Fruit fly (Drosophila melanogaster) whole organism, embryonic: ENCODE measurements around the gene tws.

Experiments
- Adf1 ChIP-seq: fragments of 200-800 bp; sonication (Bioruptor generic); IDR thresholded peaks from 2 replicates; pipeline ENCODE4 v1.3.6; 2022; ENCODE audit warnings: missing biosample characterization, missing genetic modification characterization
- Awh ChIP-seq: fragments of 200-800 bp; sonication (Bioruptor generic); IDR thresholded peaks from 2 replicates; pipeline ENCODE4, ENCODE4 v1.3.6; 2022; ENCODE audit warnings: missing biosample characterization, missing genetic modification characterization
- CG10366 ChIP-seq: fragments of 200-800 bp; sonication (Bioruptor generic); IDR thresholded peaks from 2 replicates; pipeline ENCODE4 v1.3.6; 2022; ENCODE audit warnings: missing biosample characterization, missing genetic modification characterization
- CG10462 ChIP-seq: fragments of 200-800 bp; sonication (Bioruptor generic); optimal IDR thresholded peaks from 2 replicates; lab custom pipeline; 2016; ENCODE audit warnings: missing biosample characterization, missing genetic modification characterization
- CG10654 ChIP-seq: fragments of 200-800 bp; sonication (Bioruptor generic); optimal IDR thresholded peaks from 2 replicates; lab custom pipeline; 2016; ENCODE audit warnings: missing biosample characterization, missing genetic modification characterization
- CG11695 ChIP-seq: fragments of 200-800 bp; sonication (Bioruptor generic); IDR thresholded peaks from 3 replicates; pipeline ENCODE4 v1.3.6; 2022; ENCODE audit warnings: missing biosample characterization, missing genetic modification characterization
- CG14710 ChIP-seq: fragments of 200-800 bp; sonication (Bioruptor generic); optimal IDR thresholded peaks from 3 replicates; lab custom pipeline; 2019; ENCODE audit warnings: missing biosample characterization, mild to moderate bottlenecking, missing genetic modification characterization, moderate library complexity
- CG17328 ChIP-seq: fragments of 200-800 bp; sonication (Bioruptor generic); IDR thresholded peaks from 2 replicates; pipeline ENCODE4 v1.3.6; 2022; ENCODE audit warnings: missing biosample characterization, missing genetic modification characterization
- CG1792 ChIP-seq: fragments of 200-800 bp; sonication (Bioruptor generic); optimal IDR thresholded peaks from 2 replicates; lab custom pipeline; 2016; ENCODE audit warnings: missing biosample characterization, missing genetic modification characterization
- CG18476 ChIP-seq: fragments of 200-800 bp; sonication (Bioruptor generic); optimal IDR thresholded peaks from 2 replicates; lab custom pipeline; 2016; ENCODE audit warnings: missing biosample characterization, mild to moderate bottlenecking, missing genetic modification characterization
- CG2678 ChIP-seq: fragments of 200-800 bp; sonication (Bioruptor generic); optimal IDR thresholded peaks from 3 replicates; lab custom pipeline; 2019; ENCODE audit warnings: missing biosample characterization, mild to moderate bottlenecking, missing genetic modification characterization, moderate library complexity
- CG31441 ChIP-seq: fragments of 200-800 bp; sonication (Bioruptor generic); IDR thresholded peaks from 2 replicates; pipeline ENCODE4 v1.3.6; 2022; ENCODE audit warnings: missing biosample characterization, missing genetic modification characterization
- CG42726 ChIP-seq: fragments of 200-800 bp; sonication (Bioruptor generic); IDR thresholded peaks from 2 replicates; pipeline ENCODE4 v1.3.6; 2022; ENCODE audit warnings: missing biosample characterization, missing genetic modification characterization; ENCODE audit not compliant: partially characterized antibody
- CG4282 ChIP-seq: fragments of 200-800 bp; sonication (Bioruptor generic); optimal IDR thresholded peaks from 2 replicates; lab custom pipeline; 2016; ENCODE audit warnings: missing biosample characterization, missing genetic modification characterization
- CG4730 ChIP-seq: fragments of 200-800 bp; sonication (Bioruptor generic); IDR thresholded peaks from 2 replicates; pipeline ENCODE4 v1.3.6; 2022; ENCODE audit warnings: missing biosample characterization, missing genetic modification characterization
- CG7357 ChIP-seq: fragments of 200-800 bp; sonication (Bioruptor generic); IDR thresholded peaks from 3 replicates; pipeline ENCODE4 v1.3.6; 2022; ENCODE audit warnings: missing biosample characterization, missing genetic modification characterization
- CG7839 ChIP-seq: fragments of 200-800 bp; sonication (Bioruptor generic); optimal IDR thresholded peaks from 3 replicates; lab custom pipeline; 2018; ENCODE audit warnings: missing biosample characterization, mild to moderate bottlenecking, missing genetic modification characterization, moderate library complexity
- CG8290 ChIP-seq, 3 experiments: fragments of 200-800 bp; sonication (Bioruptor generic); optimal IDR thresholded peaks; 2 replicates each; lab custom pipeline; 2016 to 2019; ENCODE audit warnings: missing biosample characterization in 3 of 3, missing genetic modification characterization in 3 of 3, mild to moderate bottlenecking in 2 of 3, moderate library complexity in 1 of 3
- CG9797 ChIP-seq: fragments of 200-800 bp; sonication (Bioruptor generic); optimal IDR thresholded peaks from 3 replicates; lab custom pipeline; 2018; ENCODE audit warnings: missing biosample characterization, mild to moderate bottlenecking, missing genetic modification characterization
- Dek ChIP-seq: fragments of 200-800 bp; sonication (Bioruptor generic); optimal IDR thresholded peaks from 3 replicates; lab custom pipeline; 2019; ENCODE audit warnings: missing biosample characterization, mild to moderate bottlenecking, missing genetic modification characterization, moderate library complexity
- Dfd ChIP-seq, 2 experiments: fragments of >200 bp; optimal IDR thresholded peaks; 2 replicates each; lab custom pipeline; 2017; ENCODE audit warnings: missing biosample characterization in 2 of 2, missing genetic modification characterization in 2 of 2
- Dref ChIP-seq: fragments of 200-800 bp; sonication (Bioruptor generic); IDR thresholded peaks from 2 replicates; pipeline ENCODE4 v1.3.6; 2022; ENCODE audit warnings: missing biosample characterization, missing genetic modification characterization
- Drgx ChIP-seq: fragments of 200-800 bp; sonication (Bioruptor generic); IDR thresholded peaks from 2 replicates; pipeline ENCODE4 v1.3.6; 2022; ENCODE audit warnings: missing biosample characterization, missing genetic modification characterization
- Gsc ChIP-seq: fragments of 200-800 bp; sonication (Bioruptor generic); IDR thresholded peaks from 2 replicates; pipeline ENCODE4 v1.3.6; 2022; ENCODE audit warnings: missing biosample characterization, missing genetic modification characterization
- H2.0 ChIP-seq: fragments of 200-800 bp; sonication (Bioruptor generic); IDR thresholded peaks from 2 replicates; pipeline ENCODE4 v1.3.6; 2022; ENCODE audit warnings: missing biosample characterization, missing genetic modification characterization
- MTF-1 ChIP-seq: fragments of 200-800 bp; sonication (Bioruptor generic); optimal IDR thresholded peaks from 2 replicates; lab custom pipeline; 2018; ENCODE audit warnings: missing biosample characterization, mild to moderate bottlenecking, missing genetic modification characterization, borderline replicate concordance
- Mad ChIP-seq: fragments of 200-800 bp; sonication (Bioruptor generic); optimal IDR thresholded peaks from 2 replicates; lab custom pipeline; 2016; ENCODE audit warnings: missing biosample characterization, missing genetic modification characterization
- NFAT ChIP-seq: fragments of 200-800 bp; sonication (Bioruptor generic); IDR thresholded peaks from 2 replicates; pipeline ENCODE4 v1.3.6; 2022; ENCODE audit warnings: missing biosample characterization, missing genetic modification characterization
- aop ChIP-seq: fragments of 200-800 bp; sonication (Bioruptor generic); IDR thresholded peaks from 2 replicates; pipeline ENCODE4 v1.3.6; 2022; ENCODE audit warnings: missing biosample characterization, missing genetic modification characterization
- ap ChIP-seq: fragments of 200-800 bp; sonication (Bioruptor generic); IDR thresholded peaks from 2 replicates; pipeline ENCODE4 v1.3.6; 2022; ENCODE audit warnings: missing biosample characterization, missing genetic modification characterization
- cas ChIP-seq: fragments of 200-800 bp; sonication (Bioruptor generic); IDR thresholded peaks from 2 replicates; pipeline ENCODE4 v1.3.6; 2022; ENCODE audit warnings: missing biosample characterization, missing genetic modification characterization
- cg ChIP-seq: fragments of 200-800 bp; sonication (Bioruptor generic); optimal IDR thresholded peaks from 3 replicates; lab custom pipeline; 2019; ENCODE audit warnings: missing biosample characterization, mild to moderate bottlenecking, missing genetic modification characterization, moderate library complexity
- corto ChIP-seq: fragments of 200-800 bp; sonication (Bioruptor generic); optimal IDR thresholded peaks from 2 replicates; lab custom pipeline; 2016; ENCODE audit warnings: missing biosample characterization, mild to moderate bottlenecking, missing genetic modification characterization, moderate library complexity
- dysf ChIP-seq: fragments of 200-800 bp; sonication (Bioruptor generic); IDR thresholded peaks from 3 replicates; pipeline ENCODE4 v1.3.6; 2022; ENCODE audit warnings: missing biosample characterization, missing genetic modification characterization
- fd102C ChIP-seq: fragments of 200-800 bp; sonication (Bioruptor generic); optimal IDR thresholded peaks from 2 replicates; lab custom pipeline; 2018; ENCODE audit warnings: missing biosample characterization, mild to moderate bottlenecking, missing genetic modification characterization, moderate library complexity
- gsb ChIP-seq: fragments of 200-800 bp; sonication (Bioruptor generic); IDR thresholded peaks from 2 replicates; pipeline ENCODE4 v1.3.6; 2022; ENCODE audit warnings: missing biosample characterization, missing genetic modification characterization
- hbn ChIP-seq: fragments of 200-800 bp; sonication (Bioruptor generic); IDR thresholded peaks from 2 replicates; pipeline ENCODE4 v1.3.6; 2022; ENCODE audit warnings: missing biosample characterization, missing genetic modification characterization; ENCODE audit not compliant: partially characterized antibody
- her ChIP-seq: fragments of 200-800 bp; sonication (Bioruptor generic); optimal IDR thresholded peaks from 2 replicates; lab custom pipeline; 2016; ENCODE audit warnings: missing biosample characterization, missing genetic modification characterization
- lilli ChIP-seq: fragments of 200-800 bp; sonication (Bioruptor generic); optimal IDR thresholded peaks from 3 replicates; lab custom pipeline; 2016; ENCODE audit warnings: missing biosample characterization, missing genetic modification characterization
- mirr ChIP-seq: fragments of 200-800 bp; sonication (Bioruptor generic); optimal IDR thresholded peaks from 3 replicates; lab custom pipeline; 2018; ENCODE audit warnings: missing biosample characterization, mild to moderate bottlenecking, missing genetic modification characterization
- onecut ChIP-seq: fragments of 200-800 bp; sonication (Bioruptor generic); IDR thresholded peaks from 2 replicates; pipeline ENCODE4 v1.3.6; 2022; ENCODE audit warnings: missing biosample characterization, missing genetic modification characterization
- pan ChIP-seq, 4 experiments: fragments of >200 bp in 3 of 4; fragments of 200-800 bp in 1 of 4; sonication (Bioruptor generic) in 1 of 4; optimal IDR thresholded peaks in 3 of 4; IDR thresholded peaks in 1 of 4; 2 replicates each; pipeline versions ENCODE4 v1.3.6 to Lab custom; 2017 to 2022; ENCODE audit warnings: missing biosample characterization in 2 of 4, missing genetic modification characterization in 2 of 4, mixed read lengths in 1 of 4
- row ChIP-seq: fragments of 200-800 bp; sonication (Bioruptor generic); IDR thresholded peaks from 3 replicates; pipeline ENCODE4 v1.3.6; 2022; ENCODE audit warnings: missing biosample characterization, missing genetic modification characterization
- run ChIP-seq: fragments of 200-800 bp; sonication (Bioruptor generic); optimal IDR thresholded peaks from 3 replicates; lab custom pipeline; 2018; ENCODE audit warnings: missing biosample characterization, mild to moderate bottlenecking, missing genetic modification characterization
- so ChIP-seq: fragments of 200-800 bp; sonication (Bioruptor generic); IDR thresholded peaks from 3 replicates; pipeline ENCODE4 v1.3.6; 2022; ENCODE audit warnings: missing biosample characterization, missing genetic modification characterization
- sob ChIP-seq: fragments of 200-800 bp; sonication (Bioruptor generic); IDR thresholded peaks from 2 replicates; pipeline ENCODE4 v1.3.6; 2022; ENCODE audit warnings: missing biosample characterization, missing genetic modification characterization
- sqz ChIP-seq: fragments of 200-800 bp; sonication (Bioruptor generic); optimal IDR thresholded peaks from 3 replicates; lab custom pipeline; 2018; ENCODE audit warnings: missing biosample characterization, mild to moderate bottlenecking, missing genetic modification characterization
- sug ChIP-seq: fragments of 200-800 bp; optimal IDR thresholded peaks from 2 replicates; lab custom pipeline; 2019; ENCODE audit warnings: missing biosample characterization, mild to moderate bottlenecking, missing genetic modification characterization, moderate library complexity

The tws gene

DNA sequence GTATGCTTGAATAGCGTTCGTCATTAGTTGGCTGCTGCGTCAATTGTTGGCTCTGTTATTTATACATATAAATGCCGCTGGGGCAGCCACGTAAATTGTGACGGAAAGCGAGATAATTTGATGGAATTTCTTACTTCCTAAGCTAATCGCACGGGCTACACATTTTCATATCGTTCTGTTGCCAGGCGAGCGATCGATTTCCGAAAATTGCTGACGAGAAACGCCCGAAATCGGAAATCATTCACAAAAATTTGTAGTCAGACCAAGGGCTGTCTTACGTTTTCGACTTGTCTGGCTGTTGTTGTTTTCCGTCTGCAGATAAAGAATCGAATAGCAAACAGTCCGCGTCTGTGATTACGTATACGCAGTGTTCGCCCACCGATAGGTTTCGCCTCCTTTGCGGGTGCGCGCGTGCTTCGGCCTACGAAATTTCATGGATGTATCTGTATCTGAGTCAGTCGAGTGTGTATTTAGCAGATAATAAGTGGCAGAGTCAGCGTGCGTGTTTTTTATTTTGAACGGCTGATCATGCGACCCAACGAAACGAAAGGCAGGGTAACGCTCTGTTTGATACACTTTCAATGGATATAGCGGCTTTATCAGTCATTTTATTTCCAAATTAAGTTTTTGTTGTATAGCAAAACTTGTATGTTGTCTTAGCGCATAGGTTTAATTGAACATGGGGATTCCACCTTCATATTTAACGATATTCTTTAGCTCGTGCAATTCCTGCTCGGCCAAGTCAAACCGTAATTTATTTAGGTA is 41.9 kb downstream of the tws start (continued):
- TF ChIP-seq H2.0 (peak; percentile 61), CG17328 (peak; percentile 56; the same call in 1 of the 2 replicates), Gsc (GFP tag; lab: Robert Waterston, UW) (no peak), cg (GFP tag; lab: Kevin White, UChicago) (peak; percentile 39), CG1792 (GFP tag; lab: Kevin White, UChicago) (peak; percentile 33), NFAT (GFP tag; lab: Robert Waterston, UW) (peak; percentile 61), ap (GFP tag; lab: Robert Waterston, UW) (0 out of 2 replicates have a peak, but pooled peaks have one; percentile 40), her (GFP tag; lab: Kevin White, UChicago) (peak; percentile 66), Drgx (GFP tag; lab: Robert Waterston, UW) (0 out of 2 replicates have a peak, but pooled peaks have one; percentile 6), CG4730 (GFP tag; lab: Robert Waterston, UW) (0 out of 2 replicates have a peak, but pooled peaks have one; percentile 17), CG2678 (tag; lab: Kevin White, UChicago) (peak; percentile 82), pan (optimal IDR thresholded peaks at IDR 0.05; lab: Kevin White, UChicago) (no peak), pan (GFP tag; optimal IDR thresholded peaks at IDR 0.05 in 1 of 2, IDR thresholded peaks at IDR 0.05 in 1 of 2) (peak in 1 of 2 experiments; percentile 48), run (tag; lab: Kevin White, UChicago) (peak; percentile 25), CG9797 (no peak), CG11695 (0 out of 3 replicates have a peak, but pooled peaks have one; percentile 29), fd102C (no peak), lilli (GFP tag; lab: Kevin White, UChicago) (peak; percentile 81), Dref (GFP tag; lab: Robert Waterston, UW) (no peak), CG14710 (tag; lab: Kevin White, UChicago) (peak; percentile 5), sob (peak; percentile 64), gsb (GFP tag; lab: Robert Waterston, UW) (peak; percentile 55; the same call in 1 of the 2 replicates), corto (GFP tag; lab: Kevin White, UChicago) (no peak), CG7839 (tag; lab: Kevin White, UChicago) (peak; percentile 76), CG4282 (GFP tag; lab: Kevin White, UChicago) (no peak), CG10366 (GFP tag; lab: Robert Waterston, UW) (peak; percentile 42; the same call in 1 of the 2 replicates), Awh (GFP tag; lab: Robert Waterston, UW) (no peak), so (GFP tag; lab: Robert Waterston, UW) (peak; percentile 62; the same call in 1 of the 3 replicates), CG10654 (GFP tag; lab: Kevin White, UChicago) (peak; percentile 37), CG31441 (peak; percentile 68), Dfd (GFP tag; optimal IDR thresholded peaks at IDR 0.05; lab: Kevin White, UChicago) (no peak), mirr (GFP tag; lab: Kevin White, UChicago) (peak; percentile 93), dysf (peak; percentile 79), CG18476 (GFP tag; lab: Kevin White, UChicago) (no peak), CG42726 (no peak), Adf1 (peak; percentile 58), Mad (GFP tag; lab: Kevin White, UChicago) (peak; percentile 39), MTF-1 (GFP tag; lab: Kevin White, UChicago) (no peak), aop (no peak), row (GFP tag; lab: Robert Waterston, UW) (peak; percentile 78), onecut (GFP tag; lab: Robert Waterston, UW) (peak; percentile 49; the same call in 1 of the 2 replicates), sug (peak; percentile 90), CG7357 (GFP tag; lab: Robert Waterston, UW) (peak; percentile 63), CG10462 (GFP tag; lab: Kevin White, UChicago) (peak; percentile 13), Dek (tag; lab: Kevin White, UChicago) (peak; percentile 63), sqz (GFP tag; lab: Kevin White, UChicago) (peak; percentile 45), cas (GFP tag; lab: Robert Waterston, UW) (no peak), hbn (GFP tag; lab: Robert Waterston, UW) (no peak), CG8290 (GFP tag; optimal IDR thresholded peaks at IDR 0.05; lab: Kevin White, UChicago) (no peak), CG8290 (tag; optimal IDR thresholded peaks at IDR 0.05; lab: Kevin White, UChicago) (peak in 1 of 2 experiments; percentile 71)
